Fruit fly (Drosophila melanogaster) whole organism, embryonic: ENCODE results near the gene salm.

Experiments used
- Asciz ChIP-seq: fragments of 200-800 bp; sonication (Bioruptor generic); optimal IDR thresholded peaks from 2 replicates; lab custom pipeline; 2017; ENCODE audit warnings: missing biosample characterization, mild to moderate bottlenecking, missing genetic modification characterization, missing genetic modification reagents
- Atf3 ChIP-seq: fragments of 200-800 bp; sonication (Bioruptor generic); optimal IDR thresholded peaks from 3 replicates; lab custom pipeline; 2016; ENCODE audit warnings: missing biosample characterization, missing genetic modification characterization
- Awh ChIP-seq: fragments of 200-800 bp; sonication (Bioruptor generic); IDR thresholded peaks from 2 replicates; pipeline ENCODE4, ENCODE4 v1.3.6; 2022; ENCODE audit warnings: missing biosample characterization, missing genetic modification characterization
- BtbVII ChIP-seq: fragments of 200-800 bp; sonication (Bioruptor generic); optimal IDR thresholded peaks from 3 replicates; lab custom pipeline; 2017; ENCODE audit warnings: missing biosample characterization, mild to moderate bottlenecking, missing genetic modification characterization
- CG10209 ChIP-seq: fragments of 200-800 bp; sonication (Bioruptor generic); optimal IDR thresholded peaks from 3 replicates; lab custom pipeline; 2017; ENCODE audit warnings: missing biosample characterization, mild to moderate bottlenecking, missing genetic modification characterization, missing genetic modification reagents
- CG10321 ChIP-seq: fragments of 200-800 bp; sonication (Bioruptor generic); IDR thresholded peaks from 2 replicates; pipeline ENCODE4 v1.3.6; 2022; ENCODE audit warnings: missing biosample characterization, missing genetic modification characterization
- CG11093 ChIP-seq: fragments of 200-800 bp; sonication (Bioruptor generic); IDR thresholded peaks from 3 replicates; pipeline ENCODE4 v1.3.6; 2022; ENCODE audit warnings: missing biosample characterization, missing genetic modification characterization
- CG12071 ChIP-seq: fragments of 200-800 bp; sonication (Bioruptor generic); optimal IDR thresholded peaks from 3 replicates; lab custom pipeline; 2018; ENCODE audit warnings: missing biosample characterization, mild to moderate bottlenecking, missing genetic modification characterization
- CG12391 ChIP-seq: fragments of 200-800 bp; sonication (Bioruptor generic); optimal IDR thresholded peaks from 3 replicates; lab custom pipeline; 2018; ENCODE audit warnings: missing biosample characterization, mild to moderate bottlenecking, missing genetic modification characterization, moderate library complexity
- CG12659 ChIP-seq: fragments of 200-800 bp; sonication (Bioruptor generic); optimal IDR thresholded peaks from 3 replicates; lab custom pipeline; 2017; ENCODE audit warnings: mild to moderate bottlenecking, missing biosample characterization, missing genetic modification reagents, missing genetic modification characterization
- CG15479 ChIP-seq: fragments of 200-800 bp; sonication (Bioruptor generic); optimal IDR thresholded peaks from 3 replicates; lab custom pipeline; 2019; ENCODE audit warnings: missing biosample characterization, mild to moderate bottlenecking, missing genetic modification characterization, moderate library complexity
- CG16779 ChIP-seq: fragments of 200-800 bp; sonication (Bioruptor generic); IDR thresholded peaks from 2 replicates; pipeline ENCODE4 v1.3.6; 2022; ENCODE audit warnings: missing biosample characterization, missing genetic modification characterization
- CG16815 ChIP-seq: fragments of 200-800 bp; sonication (Bioruptor generic); optimal IDR thresholded peaks from 3 replicates; lab custom pipeline; 2017; ENCODE audit warnings: missing biosample characterization, mild to moderate bottlenecking, missing genetic modification characterization
- CG17385 ChIP-seq: fragments of 200-800 bp; sonication (Bioruptor generic); optimal IDR thresholded peaks from 3 replicates; lab custom pipeline; 2018; ENCODE audit warnings: missing biosample characterization, mild to moderate bottlenecking, missing genetic modification characterization
- CG2712 ChIP-seq: fragments of 200-800 bp; optimal IDR thresholded peaks from 3 replicates; lab custom pipeline; 2019; ENCODE audit warnings: missing biosample characterization, mild to moderate bottlenecking, missing genetic modification characterization, moderate library complexity
- CG30431 ChIP-seq: fragments of 200-800 bp; sonication (Bioruptor generic); optimal IDR thresholded peaks from 2 replicates; lab custom pipeline; 2017; ENCODE audit warnings: missing biosample characterization, missing genetic modification characterization
- CG32772 ChIP-seq: fragments of 200-800 bp; sonication (Bioruptor generic); IDR thresholded peaks from 2 replicates; pipeline ENCODE4 v1.3.6; 2022; ENCODE audit warnings: missing biosample characterization, missing genetic modification characterization
- CG4820 ChIP-seq: fragments of 200-800 bp; sonication (Bioruptor generic); optimal IDR thresholded peaks from 3 replicates; lab custom pipeline; 2016; ENCODE audit warnings: missing biosample characterization, missing genetic modification characterization
- CG5180 ChIP-seq: fragments of 200-800 bp; sonication (Bioruptor generic); optimal IDR thresholded peaks from 3 replicates; lab custom pipeline; 2017; ENCODE audit warnings: missing biosample characterization, missing genetic modification characterization, mild to moderate bottlenecking, moderate library complexity, missing genetic modification reagents
- CG6689 ChIP-seq: fragments of 200-800 bp; sonication (Bioruptor generic); IDR thresholded peaks from 2 replicates; pipeline ENCODE4 v1.3.6; 2022; ENCODE audit warnings: missing biosample characterization, missing genetic modification characterization
- CG6854 ChIP-seq: fragments of 200-800 bp; sonication (Bioruptor generic); optimal IDR thresholded peaks from 3 replicates; lab custom pipeline; 2017; ENCODE audit warnings: missing biosample characterization, mild to moderate bottlenecking, missing genetic modification characterization
- CG7556 ChIP-seq: fragments of 200-800 bp; sonication (Bioruptor generic); optimal IDR thresholded peaks from 2 replicates; lab custom pipeline; 2017; ENCODE audit warnings: missing biosample characterization, mild to moderate bottlenecking, missing genetic modification characterization
- CG8089 ChIP-seq: fragments of 200-800 bp; sonication (Bioruptor generic); optimal IDR thresholded peaks from 3 replicates; lab custom pipeline; 2016; ENCODE audit warnings: missing biosample characterization, missing genetic modification characterization
- CG8388 ChIP-seq: fragments of 200-800 bp; sonication (Bioruptor generic); optimal IDR thresholded peaks from 2 replicates; lab custom pipeline; 2019; ENCODE audit warnings: missing biosample characterization, mild to moderate bottlenecking, missing genetic modification characterization, moderate library complexity
- CG9609 ChIP-seq: fragments of 200-800 bp; sonication (Bioruptor generic); optimal IDR thresholded peaks from 3 replicates; lab custom pipeline; 2016; ENCODE audit warnings: missing biosample characterization, missing genetic modification characterization
- D ChIP-seq, 2 experiments: fragments of 200-800 bp in 1 of 2; fragments of >200 bp in 1 of 2; sonication (Bioruptor generic) in 1 of 2; optimal IDR thresholded peaks; 2 replicates in 1 of 2; 3 replicates in 1 of 2; lab custom pipeline; 2017; ENCODE audit warnings: mild to moderate bottlenecking in 1 of 2, missing biosample characterization in 1 of 2, missing genetic modification characterization in 1 of 2, missing genetic modification reagents in 1 of 2
- E2f1 ChIP-seq: fragments of 200-800 bp; sonication (Bioruptor generic); IDR thresholded peaks from 2 replicates; pipeline ENCODE4 v1.3.6; 2022; ENCODE audit warnings: missing biosample characterization, missing genetic modification characterization
- ERR ChIP-seq: fragments of 200-800 bp; sonication (Bioruptor generic); optimal IDR thresholded peaks from 2 replicates; lab custom pipeline; 2016; ENCODE audit warnings: missing biosample characterization, missing genetic modification characterization
- Mes4 ChIP-seq: fragments of 200-800 bp; sonication (Bioruptor generic); optimal IDR thresholded peaks from 2 replicates; lab custom pipeline; 2016; ENCODE audit warnings: missing biosample characterization, missing genetic modification characterization
- Rfx ChIP-seq: fragments of 200-800 bp; sonication (Bioruptor generic); IDR thresholded peaks from 2 replicates; pipeline ENCODE4 v1.3.6; 2022; ENCODE audit warnings: missing biosample characterization, missing genetic modification characterization
- Ssrp ChIP-seq: fragments of 200-800 bp; sonication (Bioruptor generic); optimal IDR thresholded peaks from 2 replicates; lab custom pipeline; 2018; ENCODE audit warnings: missing biosample characterization, mild to moderate bottlenecking, missing genetic modification characterization, moderate library complexity
- chif ChIP-seq, 2 experiments: fragments of 200-800 bp; sonication (Bioruptor generic); optimal IDR thresholded peaks; 3 replicates each; lab custom pipeline; 2016; ENCODE audit warnings: missing biosample characterization in 2 of 2, missing genetic modification characterization in 2 of 2
- chn ChIP-seq: fragments of 200-800 bp; sonication (Bioruptor generic); optimal IDR thresholded peaks from 2 replicates; lab custom pipeline; 2016; ENCODE audit warnings: missing biosample characterization, missing genetic modification characterization
- ci ChIP-seq: fragments of 200-800 bp; sonication (Bioruptor generic); IDR thresholded peaks from 3 replicates; pipeline ENCODE4 v1.3.6; 2022; ENCODE audit warnings: missing biosample characterization, missing genetic modification characterization
- da ChIP-seq: fragments of 200-800 bp; sonication (Bioruptor generic); optimal IDR thresholded peaks from 2 replicates; lab custom pipeline; 2016; ENCODE audit warnings: missing biosample characterization, missing genetic modification characterization
- dan ChIP-seq: fragments of 200-800 bp; sonication (Bioruptor generic); IDR thresholded peaks from 2 replicates; pipeline ENCODE4 v1.3.6; 2022; ENCODE audit warnings: missing biosample characterization, missing genetic modification characterization
- dimm ChIP-seq: fragments of 200-800 bp; sonication (Bioruptor generic); IDR thresholded peaks from 2 replicates; pipeline ENCODE4 v1.3.6; 2022; ENCODE audit warnings: missing biosample characterization, missing genetic modification characterization
- disco-r ChIP-seq: fragments of 200-800 bp; sonication (Bioruptor generic); optimal IDR thresholded peaks from 2 replicates; lab custom pipeline; 2016; ENCODE audit warnings: missing biosample characterization, missing genetic modification characterization
- dm ChIP-seq: fragments of 200-800 bp; sonication (Bioruptor generic); optimal IDR thresholded peaks from 3 replicates; lab custom pipeline; 2016; ENCODE audit warnings: missing biosample characterization, missing genetic modification characterization
- dpn ChIP-seq, 2 experiments: fragments of 200-800 bp; sonication (Bioruptor generic); optimal IDR thresholded peaks; 3 replicates each; lab custom pipeline; 2016; ENCODE audit warnings: missing biosample characterization in 2 of 2, missing genetic modification characterization in 2 of 2
- en ChIP-seq: fragments of 200-800 bp; sonication (Bioruptor generic); optimal IDR thresholded peaks from 2 replicates; lab custom pipeline; 2016; ENCODE audit warnings: missing biosample characterization, missing genetic modification characterization
- ewg ChIP-seq: fragments of 200-800 bp; sonication (Bioruptor generic); optimal IDR thresholded peaks from 3 replicates; lab custom pipeline; 2017; ENCODE audit warnings: mild to moderate bottlenecking, missing biosample characterization, missing genetic modification reagents, missing genetic modification characterization
- gce ChIP-seq: fragments of 200-800 bp; sonication (Bioruptor generic); IDR thresholded peaks from 3 replicates; pipeline ENCODE4 v1.3.6; 2022; ENCODE audit warnings: missing biosample characterization, missing genetic modification characterization
- gcm ChIP-seq: fragments of 200-800 bp; sonication (Bioruptor generic); optimal IDR thresholded peaks from 2 replicates; lab custom pipeline; 2019; ENCODE audit warnings: missing biosample characterization, mild to moderate bottlenecking, missing genetic modification characterization, moderate library complexity
- nerfin-2 ChIP-seq: fragments of 200-800 bp; sonication (Bioruptor generic); IDR thresholded peaks from 2 replicates; pipeline ENCODE4 v1.3.6; 2022; ENCODE audit warnings: missing biosample characterization, missing genetic modification characterization; ENCODE audit not compliant: partially characterized antibody
- org-1 ChIP-seq: fragments of 200-800 bp; sonication (Bioruptor generic); optimal IDR thresholded peaks from 2 replicates; lab custom pipeline; 2017; ENCODE audit warnings: missing biosample characterization, missing genetic modification characterization
- repo ChIP-seq: fragments of 200-800 bp; sonication (Bioruptor generic); optimal IDR thresholded peaks from 2 replicates; lab custom pipeline; 2016; ENCODE audit warnings: missing biosample characterization, missing genetic modification characterization
- slbo ChIP-seq: fragments of 200-800 bp; sonication (Bioruptor generic); IDR thresholded peaks from 2 replicates; pipeline ENCODE4 v1.3.6; 2022; ENCODE audit warnings: missing biosample characterization, missing genetic modification characterization
- unpg ChIP-seq: fragments of 200-800 bp; sonication (Bioruptor generic); optimal IDR thresholded peaks from 3 replicates; lab custom pipeline; 2018; ENCODE audit warnings: missing biosample characterization, mild to moderate bottlenecking, missing genetic modification characterization, moderate library complexity
- zfh1 ChIP-seq: fragments of 200-800 bp; sonication (Bioruptor generic); IDR thresholded peaks from 3 replicates; pipeline ENCODE4 v1.3.6; 2022; ENCODE audit warnings: missing biosample characterization, missing genetic modification characterization

salm gene

dm6 chr2L:11417502-11417901 is 27.9 kb downstream of the salm start (continued):
- TF ChIP-seq Rfx (peak; percentile 40; the same call in 1 of the 2 replicates), unpg (GFP tag; lab: Kevin White, UChicago) (peak; percentile 71), nerfin-2 (GFP tag; lab: Robert Waterston, UW) (no peak), CG10209 (peak; percentile 50), ci (GFP tag; lab: Robert Waterston, UW) (peak; percentile 80), CG7556 (GFP tag; lab: Kevin White, UChicago) (peak; percentile 49), CG9609 (peak; percentile 35), dpn (GFP tag; optimal IDR thresholded peaks at IDR 0.05; lab: Kevin White, UChicago) (peak in 1 of 2 experiments; percentile 42), chif (GFP tag; optimal IDR thresholded peaks at IDR 0.05; lab: Kevin White, UChicago) (peak; percentile 60 to 72), Ssrp (tag; lab: Kevin White, UChicago) (peak; percentile 54), dan (peak; percentile 35; the same call in 1 of the 2 replicates), CG11093 (GFP tag; lab: Robert Waterston, UW) (0 out of 3 replicates have a peak, but pooled peaks have one; percentile 13), CG12659 (GFP tag; lab: Kevin White, UChicago) (peak; percentile 19), dm (GFP tag; lab: Kevin White, UChicago) (peak; percentile 11), CG16815 (GFP tag; lab: Kevin White, UChicago) (peak; percentile 56), CG6854 (no peak), slbo (GFP tag; lab: Robert Waterston, UW) (peak; percentile 44; the same call in 1 of the 2 replicates), CG32772 (GFP tag; lab: Robert Waterston, UW) (0 out of 2 replicates have a peak, but pooled peaks have one; percentile 8), CG6689 (peak; percentile 62), gce (GFP tag; lab: Robert Waterston, UW) (peak; percentile 56; the same call in 1 of the 3 replicates), D (optimal IDR thresholded peaks at IDR 0.05; lab: Kevin White, UChicago) (no peak), D (GFP tag; optimal IDR thresholded peaks at IDR 0.05; lab: Kevin White, UChicago) (peak; percentile 41), Mes4 (GFP tag; lab: Kevin White, UChicago) (peak; percentile 11), disco-r (GFP tag; lab: Kevin White, UChicago) (peak; percentile 32), CG5180 (no peak), CG12391 (peak; percentile 66), CG17385 (GFP tag; lab: Kevin White, UChicago) (peak; percentile 35), CG12071 (GFP tag; lab: Kevin White, UChicago) (no peak), ERR (no peak), Asciz (no peak), Awh (0 out of 2 replicates have a peak, but pooled peaks have one; percentile 15), ewg (GFP tag; lab: Kevin White, UChicago) (peak; percentile 63), Atf3 (GFP tag; lab: Kevin White, UChicago) (peak; percentile 0), CG8089 (GFP tag; lab: Kevin White, UChicago) (peak; percentile 22), CG4820 (peak; percentile 56), CG8388 (GFP tag; lab: Kevin White, UChicago) (peak; percentile 71), dimm (no peak), org-1 (GFP tag; lab: Kevin White, UChicago) (no peak), da (GFP tag; lab: Kevin White, UChicago) (no peak), CG10321 (GFP tag; lab: Robert Waterston, UW) (0 out of 2 replicates have a peak, but pooled peaks have one; percentile 35), E2f1 (no peak), en (no peak), gcm (GFP tag; lab: Kevin White, UChicago) (peak; percentile 43), chn (GFP tag; lab: Kevin White, UChicago) (peak; percentile 56), repo (GFP tag; lab: Kevin White, UChicago) (peak; percentile 3), CG2712 (tag; lab: Kevin White, UChicago) (peak; percentile 68), BtbVII (GFP tag; lab: Kevin White, UChicago) (no peak), CG15479 (GFP tag; lab: Kevin White, UChicago) (peak; percentile 29), zfh1 (GFP tag; lab: Robert Waterston, UW) (peak; percentile 73), CG30431 (GFP tag; lab: Kevin White, UChicago) (peak; percentile 54), CG16779 (no peak)
